Fruit fly (Drosophila melanogaster): ENCODE measurements around the gene Arl1.

Arl1 gene

dm6 chr3L:15967588-15968500, 15.1 kb upstream of the Arl1 start, which contains the start of the genes Brr2 and CG10516 (continued):
- TF ChIP-seq abd-A (tag; optimal IDR thresholded peaks at IDR 0.05) (no peak), zfh2 (GFP tag; optimal IDR thresholded peaks at IDR 0.05) (peak; percentile 31), chif (GFP tag; optimal IDR thresholded peaks at IDR 0.05) (no peak), CG1603 (tag; optimal IDR thresholded peaks at IDR 0.05) (no peak), Taf1 (GFP tag; IDR thresholded peaks at IDR 0.05) (no peak), CG30020 (tag; optimal IDR thresholded peaks at IDR 0.05) (peak; percentile 57), unc-4 (GFP tag; IDR thresholded peaks at IDR 0.05; ENCODE audit: partially characterized antibody) (peak; percentile 38; the same call in 1 of the 2 replicates), CG33557 (GFP tag; optimal IDR thresholded peaks at IDR 0.05) (no peak), CG31224 (GFP tag; IDR thresholded peaks at IDR 0.05) (no peak), CG32532 (GFP tag; IDR thresholded peaks at IDR 0.05) (no peak), Dp (GFP tag; optimal IDR thresholded peaks at IDR 0.05) (peak; percentile 86), CHES-1-like (GFP tag; optimal IDR thresholded peaks at IDR 0.05) (peak; percentile 23), otp (GFP tag; IDR thresholded peaks at IDR 0.05) (no peak), E2f1 (GFP tag; IDR thresholded peaks at IDR 0.05) (no peak), tx (GFP tag; optimal IDR thresholded peaks at IDR 0.05) (no peak), CG34224 (GFP tag; IDR thresholded peaks at IDR 0.05; ENCODE audit: partially characterized antibody) (peak; percentile 27; the same call in 1 of the 3 replicates), yki (optimal IDR thresholded peaks at IDR 0.05) (no peak), H2.0 (GFP tag; IDR thresholded peaks at IDR 0.05) (no peak), CG8765 (GFP tag; IDR thresholded peaks at IDR 0.05) (no peak), emc (GFP tag; optimal IDR thresholded peaks at IDR 0.05) (no peak), E2f2 (GFP tag; IDR thresholded peaks at IDR 0.05) (peak; percentile 94), CG34376 (GFP tag; optimal IDR thresholded peaks at IDR 0.05) (no peak), hb (GFP tag; IDR thresholded peaks at IDR 0.05; ENCODE audit: partially characterized antibody) (no peak), Camta (GFP tag; optimal IDR thresholded peaks at IDR 0.05) (no peak), CG9215 (GFP tag; IDR thresholded peaks at IDR 0.05) (no peak), trem (tag; optimal IDR thresholded peaks at IDR 0.05) (peak; percentile 84), dati (GFP tag; IDR thresholded peaks at IDR 0.05) (no peak), lilli (GFP tag; optimal IDR thresholded peaks at IDR 0.05) (peak; percentile 60), CG2875 (GFP tag; optimal IDR thresholded peaks at IDR 0.05) (no peak), Dad (GFP tag; optimal IDR thresholded peaks at IDR 0.05) (no peak), CG1024 (GFP tag; IDR thresholded peaks at IDR 0.05) (0 out of 2 replicates have a peak, but pooled peaks have one; percentile 5), gsb-n (tag; optimal IDR thresholded peaks at IDR 0.05) (no peak), CG6175 (GFP tag; IDR thresholded peaks at IDR 0.05) (no peak), CG4617 (GFP tag; optimal IDR thresholded peaks at IDR 0.05; ENCODE audit: borderline replicate concordance) (peak; percentile 80), hth (optimal IDR thresholded peaks at IDR 0.05) (no peak), CG13624 (GFP tag; optimal IDR thresholded peaks at IDR 0.05) (peak; percentile 50), CrebB (tag; optimal IDR thresholded peaks at IDR 0.05) (no peak), CG30431 (GFP tag; optimal IDR thresholded peaks at IDR 0.05) (no peak), Kr (GFP tag; optimal IDR thresholded peaks at IDR 0.05) (no peak), gro (GFP tag; optimal IDR thresholded peaks at IDR 0.05) (no peak), CG7745 (tag; optimal IDR thresholded peaks at IDR 0.05) (no peak), kay (GFP tag; optimal IDR thresholded peaks at IDR 0.05) (peak; percentile 85), gcm (GFP tag; optimal IDR thresholded peaks at IDR 0.05) (no peak), MTF-1 (GFP tag; optimal IDR thresholded peaks at IDR 0.05; ENCODE audit: borderline replicate concordance) (no peak), CG13296 (GFP tag; optimal IDR thresholded peaks at IDR 0.05) (no peak), Sry-δ (GFP tag; optimal IDR thresholded peaks at IDR 0.05) (peak; percentile 71), Lhr (GFP tag; optimal IDR thresholded peaks at IDR 0.05) (peak; percentile 79), NFAT (GFP tag; IDR thresholded peaks at IDR 0.05) (no peak), Rx (GFP tag; IDR thresholded peaks at IDR 0.05) (no peak), CG12104 (GFP tag; optimal IDR thresholded peaks at IDR 0.05) (no peak)
